Fruit fly (Drosophila melanogaster) whole organism, adult: ENCODE results near the gene CG11360.

ENCODE experiments used
- CG11617 ChIP-seq: fragments of 200-800 bp; sonication (Bioruptor generic); optimal IDR thresholded peaks from 2 replicates; lab custom pipeline; 2017; ENCODE audit warnings: mild to moderate bottlenecking, missing biosample characterization, missing genetic modification reagents, missing genetic modification characterization
- CG12768 ChIP-seq: fragments of 200-800 bp; sonication (Bioruptor generic); optimal IDR thresholded peaks from 2 replicates; lab custom pipeline; 2017; ENCODE audit warnings: missing biosample characterization, missing genetic modification characterization, mild to moderate bottlenecking, moderate library complexity, missing genetic modification reagents
- CG14711 ChIP-seq: fragments of 200-800 bp; sonication (Bioruptor generic); optimal IDR thresholded peaks from 2 replicates; lab custom pipeline; 2018; ENCODE audit warnings: missing biosample characterization, mild to moderate bottlenecking, missing genetic modification characterization, moderate library complexity
- CG1620 ChIP-seq: fragments of 200-800 bp; sonication (Bioruptor generic); optimal IDR thresholded peaks from 2 replicates; lab custom pipeline; 2016; ENCODE audit warnings: missing biosample characterization, missing genetic modification characterization
- CG33017 ChIP-seq: fragments of 200-800 bp; sonication (Bioruptor generic); optimal IDR thresholded peaks from 2 replicates; lab custom pipeline; 2018; ENCODE audit warnings: missing biosample characterization, mild to moderate bottlenecking, missing genetic modification characterization, moderate library complexity
- CG5204 ChIP-seq: fragments of 200-800 bp; sonication (Bioruptor generic); optimal IDR thresholded peaks from 2 replicates; lab custom pipeline; 2016; ENCODE audit warnings: missing biosample characterization, missing genetic modification characterization
- CG7045 ChIP-seq: fragments of 200-800 bp; sonication (Bioruptor generic); optimal IDR thresholded peaks from 2 replicates; lab custom pipeline; 2017; ENCODE audit warnings: missing biosample characterization, mild to moderate bottlenecking, missing genetic modification characterization
- CG7101 ChIP-seq: fragments of 200-800 bp; sonication (Bioruptor generic); optimal IDR thresholded peaks from 2 replicates; lab custom pipeline; 2018; ENCODE audit warnings: missing biosample characterization, mild to moderate bottlenecking, missing genetic modification characterization, moderate library complexity
- Clk ChIP-seq: fragments of 200-800 bp; sonication (Bioruptor generic); optimal IDR thresholded peaks from 2 replicates; lab custom pipeline; 2017; ENCODE audit warnings: missing biosample characterization, missing genetic modification characterization
- Hr96 ChIP-seq: fragments of 200-800 bp; sonication (Bioruptor generic); optimal IDR thresholded peaks from 2 replicates; lab custom pipeline; 2016; ENCODE audit warnings: missing biosample characterization, missing genetic modification characterization
- Mnt ChIP-seq: fragments of 200-800 bp; sonication (Bioruptor generic); optimal IDR thresholded peaks from 2 replicates; lab custom pipeline; 2016; ENCODE audit warnings: missing biosample characterization, mild to moderate bottlenecking, missing genetic modification characterization
- bab1 ChIP-seq: fragments of 200-800 bp; sonication (Bioruptor generic); optimal IDR thresholded peaks from 3 replicates; lab custom pipeline; 2019; ENCODE audit warnings: missing biosample characterization, mild to moderate bottlenecking, missing genetic modification characterization, moderate library complexity
- cnc ChIP-seq, 2 experiments: fragments of >200 bp; optimal IDR thresholded peaks; 2 replicates each; lab custom pipeline; 2017
- kay ChIP-seq: fragments of 200-800 bp; sonication (Bioruptor generic); peaks from one replicate; lab custom pipeline; 2016; ENCODE audit warnings: missing biosample characterization, missing genetic modification characterization, borderline replicate concordance
- ovo ChIP-seq: fragments of 200-800 bp; sonication (Bioruptor generic); optimal IDR thresholded peaks from 2 replicates; lab custom pipeline; 2016; ENCODE audit warnings: missing biosample characterization, missing genetic modification characterization
- pad ChIP-seq: fragments of 200-800 bp; sonication (Bioruptor generic); optimal IDR thresholded peaks from 3 replicates; lab custom pipeline; 2017; ENCODE audit warnings: missing biosample characterization, missing genetic modification characterization, mild to moderate bottlenecking, moderate library complexity, missing genetic modification reagents
- tj ChIP-seq: fragments of 200-800 bp; sonication (Bioruptor generic); optimal IDR thresholded peaks from 3 replicates; lab custom pipeline; 2017; ENCODE audit warnings: missing biosample characterization, mild to moderate bottlenecking, missing genetic modification characterization, moderate library complexity

Gene CG11360

DNA sequence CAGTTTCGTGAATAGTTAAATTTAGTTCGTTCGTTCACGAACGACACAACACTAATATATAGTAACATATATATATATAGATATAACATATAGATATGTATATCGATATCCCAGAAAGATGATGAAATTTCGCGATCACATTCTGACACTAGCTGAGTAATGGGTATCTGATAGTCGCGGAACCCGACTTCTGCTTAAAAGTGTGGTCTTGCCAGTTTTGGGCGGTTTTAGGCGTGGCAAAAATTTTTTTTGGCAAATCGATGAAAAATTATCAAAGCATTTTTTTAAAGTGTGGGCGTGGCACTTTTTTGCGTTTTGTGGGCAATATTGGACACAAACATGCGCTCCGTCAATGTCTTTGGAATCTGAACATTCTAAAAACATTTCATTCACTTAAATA lies 52.0 kb downstream of the CG11360 start:
- no peak for TF ChIP-seq CG33017
- no peak for TF ChIP-seq Mnt
- no peak for TF ChIP-seq CG7101 (tag; lab: Kevin White, UChicago)
- no peak for TF ChIP-seq kay (GFP tag; lab: Kevin White, UChicago)

DNA sequence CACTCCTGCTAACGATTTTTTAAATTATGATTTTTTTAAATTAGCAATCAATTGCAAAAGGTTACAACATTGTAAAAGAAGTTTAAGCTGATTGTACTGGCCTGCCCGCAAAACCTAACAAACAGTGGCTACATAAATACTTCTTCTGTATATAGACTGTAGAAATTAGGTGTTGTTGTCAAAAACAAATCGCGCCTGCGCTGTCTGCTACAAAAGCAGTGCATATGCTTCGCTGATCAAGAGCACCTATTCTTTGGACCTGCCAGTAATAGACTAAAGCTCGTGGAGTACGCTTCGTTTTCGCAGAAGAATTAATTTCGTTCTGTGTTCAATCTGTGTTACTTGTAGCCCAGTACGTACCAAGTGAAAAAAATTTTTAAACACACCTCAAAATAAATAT lies 53.2 kb downstream of the CG11360 start, which contains the start of gene bt:
Gene bt (plus strand): TSS at position 261 of the 400 bp plus-strand sequence.
- TF ChIP-seq CG7101 (tag; lab: Kevin White, UChicago), result no peak
- TF ChIP-seq ovo, result no peak
- no peak for TF ChIP-seq tj (GFP tag; lab: Kevin White, UChicago)
- TF ChIP-seq Hr96, result no peak
- TF ChIP-seq CG11617 (GFP tag; lab: Kevin White, UChicago), result no peak
- no peak for TF ChIP-seq pad (GFP tag; lab: Kevin White, UChicago)
- no peak for TF ChIP-seq kay (GFP tag; lab: Kevin White, UChicago)

- TF ChIP-seq CG1620 (GFP tag; lab: Kevin White, UChicago) (no peak), Clk (GFP tag; lab: Kevin White, UChicago) (no peak), ovo (no peak), CG7045 (GFP tag; lab: Kevin White, UChicago) (no peak), CG33017 (no peak), bab1 (no peak), CG14711 (tag; lab: Kevin White, UChicago) (no peak), tj (GFP tag; lab: Kevin White, UChicago) (no peak), cnc (optimal IDR thresholded peaks at IDR 0.05; lab: Kevin White, UChicago) (no peak), kay (GFP tag; lab: Kevin White, UChicago) (no peak), Hr96 (no peak), CG12768 (GFP tag; lab: Kevin White, UChicago) (no peak), CG5204 (GFP tag; lab: Kevin White, UChicago) (no peak), CG7101 (tag; lab: Kevin White, UChicago) (no peak)
Observed at dm6 chr4:725085-725484, 54.1 kb downstream of the CG11360 start.
